Fruit fly (Drosophila melanogaster): ENCODE measurements around the gene CG12054.

DNA sequence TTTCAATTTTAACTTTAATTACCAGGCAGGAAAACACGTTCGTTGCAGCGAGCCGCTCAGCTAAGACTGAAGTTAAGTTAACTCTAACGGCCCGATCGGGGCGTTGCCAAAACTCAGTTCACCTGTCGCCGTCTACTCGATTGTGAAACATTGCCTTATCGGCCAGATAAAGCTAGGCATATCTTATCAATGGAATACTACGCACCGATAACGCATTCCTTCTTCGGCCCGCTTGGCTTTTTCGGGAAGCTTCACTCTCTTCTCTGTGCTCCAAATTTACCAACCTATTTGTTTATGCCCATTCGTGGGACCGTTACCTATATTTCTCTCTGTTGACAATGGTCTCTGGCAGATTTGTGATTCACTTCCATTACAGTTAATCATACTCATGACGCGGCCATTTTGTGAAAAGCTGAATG is 24.8 kb upstream of the CG12054 start, which contains the start of gene mesh:
- TF ChIP-seq psq (optimal IDR thresholded peaks at IDR 0.05) (no peak), EcR (GFP tag; optimal IDR thresholded peaks at IDR 0.05) (no peak)

Data from whole organism.